Worm (Caenorhabditis elegans): ENCODE results near the gene srsx-33.

Gene srsx-33

DNA sequence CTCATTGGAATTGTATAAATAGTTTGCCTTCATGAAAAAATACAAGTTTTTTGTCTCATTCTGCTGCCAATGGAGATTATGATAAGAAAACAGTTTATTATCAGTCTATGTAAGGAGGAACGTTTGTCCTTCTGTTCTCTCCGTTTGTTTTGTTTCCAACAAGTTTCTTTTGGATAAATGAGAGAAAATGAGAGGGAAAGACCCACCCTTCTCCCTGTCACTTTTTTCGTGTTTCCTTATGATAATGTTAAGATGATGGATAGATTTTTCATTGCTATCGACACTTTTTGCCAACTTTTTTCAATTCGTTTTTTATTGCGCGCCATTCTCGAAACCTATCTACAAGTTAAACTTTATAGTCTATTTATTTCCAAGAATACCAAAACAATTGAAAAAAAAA is 21.2 kb downstream of the srsx-33 start:
- TF ChIP-seq aly-2 (tag; optimal IDR thresholded peaks at IDR 0.05) (no peak), nhr-43 (tag; optimal IDR thresholded peaks at IDR 0.05; ENCODE audit: poor library complexity, severe bottlenecking) (peak; percentile 30)

DNA sequence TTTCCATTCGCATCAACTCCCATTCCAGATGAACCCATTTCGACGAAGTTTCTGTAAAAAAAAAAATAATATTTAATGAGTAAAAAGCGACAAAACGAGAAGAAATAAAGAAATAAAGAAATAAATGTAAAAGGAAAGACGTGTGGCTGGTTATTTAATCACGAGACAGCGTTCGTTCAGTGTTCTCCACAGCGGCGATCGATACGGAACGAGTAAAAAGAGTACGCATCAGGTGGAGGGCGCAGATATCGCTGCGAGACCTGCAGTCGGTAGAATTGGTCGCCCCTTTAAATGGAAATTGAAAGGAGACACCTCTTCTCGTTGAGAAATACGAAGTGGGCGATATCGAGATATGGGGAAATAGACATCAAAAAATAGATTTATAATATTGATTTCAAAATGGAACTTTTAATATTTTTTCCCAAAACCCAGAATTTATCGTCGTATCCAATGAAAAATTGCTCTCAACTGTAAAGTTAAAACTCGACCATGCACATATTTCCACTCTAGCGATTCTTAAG is 23.6 kb downstream of the srsx-33 start, which contains the start of gene pqn-70:
Gene pqn-70, minus strand, starts transcription at position 51 of the 521 bp plus-strand sequence.
- TF ChIP-seq hmg-11 (tag; optimal IDR thresholded peaks at IDR 0.05) (peak; percentile 91), ceh-16 (tag; optimal IDR thresholded peaks at IDR 0.05) (no peak), mml-1 (tag; optimal IDR thresholded peaks at IDR 0.05) (no peak), fkh-10 (GFP tag; optimal IDR thresholded peaks at IDR 0.05) (peak; percentile 29), elt-2 (tag; optimal IDR thresholded peaks at IDR 0.05) (peak; percentile 67), daf-12 (tag; optimal IDR thresholded peaks at IDR 0.05) (no peak), ceh-82 (tag; optimal IDR thresholded peaks at IDR 0.05) (peak; percentile 73), egl-5 (tag; optimal IDR thresholded peaks at IDR 0.05) (peak; percentile 77), pqm-1 (tag; optimal IDR thresholded peaks at IDR 0.05) (peak; percentile 51), nhr-237 (tag; optimal IDR thresholded peaks at IDR 0.05) (no peak), pha-4 (tag; optimal IDR thresholded peaks at IDR 0.05) (peak; percentile 89), ztf-4 (tag; optimal IDR thresholded peaks at IDR 0.05) (peak; percentile 55), sea-2 (GFP tag; optimal IDR thresholded peaks at IDR 0.05) (no peak), nhr-67 (tag; optimal IDR thresholded peaks at IDR 0.05) (no peak), lin-39 (tag; optimal IDR thresholded peaks at IDR 0.05) (peak; percentile 89), tbx-2 (tag; optimal IDR thresholded peaks at IDR 0.05) (peak; percentile 45), ceh-9 (tag; optimal IDR thresholded peaks at IDR 0.05) (no peak), nfya-1 (tag; optimal IDR thresholded peaks at IDR 0.05; ENCODE audit: insufficient read depth) (peak; percentile 93), ama-1 (optimal IDR thresholded peaks at IDR 0.05) (peak; percentile 63), unc-62 (GFP tag; optimal IDR thresholded peaks at IDR 0.05) (no peak), ceh-28 (tag; optimal IDR thresholded peaks at IDR 0.05) (peak; percentile 94), elt-1 (tag; optimal IDR thresholded peaks at IDR 0.05) (no peak), lin-15B (tag; optimal IDR thresholded peaks at IDR 0.05) (peak; percentile 81), fos-1 (tag; optimal IDR thresholded peaks at IDR 0.05) (no peak), snpc-4 (tag; optimal IDR thresholded peaks at IDR 0.05) (peak; percentile 87), nhr-76 (tag; optimal IDR thresholded peaks at IDR 0.05) (no peak), skn-1 (tag; optimal IDR thresholded peaks at IDR 0.05) (peak; percentile 51), jun-1 (tag; optimal IDR thresholded peaks at IDR 0.05) (peak; percentile 66), R02D3.7 (tag; optimal IDR thresholded peaks at IDR 0.05) (peak; percentile 53), mdl-1 (tag; optimal IDR thresholded peaks at IDR 0.05) (peak; percentile 19), egl-27 (tag; optimal IDR thresholded peaks at IDR 0.05) (peak; percentile 19), nhr-43 (tag; optimal IDR thresholded peaks at IDR 0.05; ENCODE audit: poor library complexity, severe bottlenecking) (peak; percentile 75), unc-39 (tag; optimal IDR thresholded peaks at IDR 0.05) (no peak), ztf-11 (tag; optimal IDR thresholded peaks at IDR 0.05) (no peak), nhr-77 (tag; optimal IDR thresholded peaks at IDR 0.05) (no peak), ZK546.5 (tag; optimal IDR thresholded peaks at IDR 0.05) (no peak), nhr-23 (tag; optimal IDR thresholded peaks at IDR 0.05) (peak; percentile 89), lsy-12 (tag; optimal IDR thresholded peaks at IDR 0.05) (peak; percentile 85), nhr-25 (tag; optimal IDR thresholded peaks at IDR 0.05) (peak; percentile 86), elt-3 (tag; optimal IDR thresholded peaks at IDR 0.05) (no peak), aly-2 (tag; optimal IDR thresholded peaks at IDR 0.05) (no peak)

DNA sequence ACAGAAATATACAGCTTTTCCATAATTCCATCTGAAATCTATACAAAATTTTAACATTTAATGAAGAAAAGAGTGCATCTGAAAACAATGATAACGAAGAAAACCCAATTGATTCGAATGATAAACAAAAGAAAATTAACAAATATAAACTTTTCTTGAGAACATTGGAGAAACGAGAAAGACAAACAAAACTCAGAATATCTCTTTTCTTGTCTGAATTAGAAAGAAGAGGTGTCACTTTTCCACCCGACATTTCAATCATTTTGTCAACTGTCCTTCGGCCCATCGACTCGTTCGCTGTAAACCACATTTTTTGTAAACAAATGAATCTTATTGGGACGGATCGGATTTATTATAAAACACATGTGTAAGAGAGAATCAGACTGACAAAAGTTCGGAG is 26.3 kb downstream of the srsx-33 start, which contains the start of gene bgal-1:
Gene bgal-1, minus strand, starts transcription at position 38 of the 400 bp plus-strand sequence.
- TF ChIP-seq nhr-77 (tag; optimal IDR thresholded peaks at IDR 0.05) (no peak), lsy-12 (tag; optimal IDR thresholded peaks at IDR 0.05) (peak; percentile 33), jun-1 (tag; optimal IDR thresholded peaks at IDR 0.05) (no peak), ZK546.5 (tag; optimal IDR thresholded peaks at IDR 0.05) (no peak), elt-1 (tag; optimal IDR thresholded peaks at IDR 0.05) (no peak), nhr-25 (tag; optimal IDR thresholded peaks at IDR 0.05) (peak; percentile 21), nfya-1 (tag; optimal IDR thresholded peaks at IDR 0.05; ENCODE audit: insufficient read depth) (peak; percentile 15), tbx-2 (tag; optimal IDR thresholded peaks at IDR 0.05) (peak; percentile 1), ztf-4 (tag; optimal IDR thresholded peaks at IDR 0.05) (no peak), zag-1 (tag; optimal IDR thresholded peaks at IDR 0.05) (no peak), lin-39 (tag; optimal IDR thresholded peaks at IDR 0.05) (peak; percentile 4), nhr-23 (tag; optimal IDR thresholded peaks at IDR 0.05) (peak; percentile 40), elt-2 (tag; optimal IDR thresholded peaks at IDR 0.05) (peak; percentile 23), egl-27 (tag; optimal IDR thresholded peaks at IDR 0.05) (no peak), ama-1 (optimal IDR thresholded peaks at IDR 0.05) (peak; percentile 69), ceh-9 (tag; optimal IDR thresholded peaks at IDR 0.05) (no peak), pha-4 (tag; optimal IDR thresholded peaks at IDR 0.05) (peak; percentile 62), nhr-67 (tag; optimal IDR thresholded peaks at IDR 0.05) (no peak)

All from whole organism, L3 larva.